Fruit fly (Drosophila melanogaster): ENCODE results near the gene CG8927.

Gene CG8927

dm6 chr3R:16210808-16211578 lies 30.2 kb downstream of the CG8927 start (continued):
- TF ChIP-seq CG18764 (GFP tag; optimal IDR thresholded peaks at IDR 0.05) = no peak
- no peak for TF ChIP-seq bowl (GFP tag; IDR thresholded peaks at IDR 0.05)
- no peak for TF ChIP-seq CG11085 (GFP tag; IDR thresholded peaks at IDR 0.05)
- TF ChIP-seq CG31224 (GFP tag; IDR thresholded peaks at IDR 0.05) = peak; percentile 46; the same call in 1 of the 2 replicates
- no peak for TF ChIP-seq inv (GFP tag; IDR thresholded peaks at IDR 0.05; ENCODE audit: partially characterized antibody)
- TF ChIP-seq exex (tag; optimal IDR thresholded peaks at IDR 0.05) = no peak
- no peak for TF ChIP-seq dati (GFP tag; IDR thresholded peaks at IDR 0.05)
- TF ChIP-seq CG18011 (GFP tag; optimal IDR thresholded peaks at IDR 0.05) = no peak
- TF ChIP-seq dmrt99B (tag; optimal IDR thresholded peaks at IDR 0.05) = no peak
- no peak for TF ChIP-seq Atf3 (GFP tag; optimal IDR thresholded peaks at IDR 0.05)
- TF ChIP-seq hb (GFP tag; IDR thresholded peaks at IDR 0.05; ENCODE audit: partially characterized antibody) = no peak
- peak; percentile 13 for TF ChIP-seq CG18599 (GFP tag; optimal IDR thresholded peaks at IDR 0.05)
- TF ChIP-seq CG13775 (GFP tag; optimal IDR thresholded peaks at IDR 0.05) = no peak
- no peak for TF ChIP-seq CG17612 (GFP tag; IDR thresholded peaks at IDR 0.05)
- TF ChIP-seq Blimp-1 (GFP tag; optimal IDR thresholded peaks at IDR 0.05) = no peak
- no peak for TF ChIP-seq ac (GFP tag; optimal IDR thresholded peaks at IDR 0.05)
- no peak for TF ChIP-seq CG7357 (GFP tag; IDR thresholded peaks at IDR 0.05)
- no peak for TF ChIP-seq CG6654 (GFP tag; optimal IDR thresholded peaks at IDR 0.05)
- peak; percentile 28 for TF ChIP-seq sd (tag; optimal IDR thresholded peaks at IDR 0.05)
- no peak for TF ChIP-seq Antp (GFP tag; optimal IDR thresholded peaks at IDR 0.05)
- TF ChIP-seq lab (GFP tag; optimal IDR thresholded peaks at IDR 0.05) = peak; percentile 32
- no peak for TF ChIP-seq CG7745 (tag; optimal IDR thresholded peaks at IDR 0.05)
- no peak for TF ChIP-seq Sin3A (optimal IDR thresholded peaks at IDR 0.05)
- no peak for TF ChIP-seq pfk (GFP tag; optimal IDR thresholded peaks at IDR 0.05)
- TF ChIP-seq fd3F (GFP tag; optimal IDR thresholded peaks at IDR 0.05) = no peak
- no peak for TF ChIP-seq Bgb (GFP tag; IDR thresholded peaks at IDR 0.05; ENCODE audit: partially characterized antibody)
- TF ChIP-seq vvl (GFP tag; IDR thresholded peaks at IDR 0.05) = no peak
- no peak for TF ChIP-seq Vsx1 (GFP tag; optimal IDR thresholded peaks at IDR 0.05)
- no peak for TF ChIP-seq corto (GFP tag; optimal IDR thresholded peaks at IDR 0.05)
- no peak for TF ChIP-seq CG4424 (GFP tag; optimal IDR thresholded peaks at IDR 0.05)
- no peak for TF ChIP-seq Bdp1 (GFP tag; optimal IDR thresholded peaks at IDR 0.05)
- TF ChIP-seq CG4730 (GFP tag; IDR thresholded peaks at IDR 0.05) = no peak
- TF ChIP-seq CG1602 (GFP tag; optimal IDR thresholded peaks at IDR 0.05) = no peak
- TF ChIP-seq CG16815 (GFP tag; optimal IDR thresholded peaks at IDR 0.05) = no peak
- no peak for TF ChIP-seq gcm2 (GFP tag; optimal IDR thresholded peaks at IDR 0.05)
- no peak for TF ChIP-seq CG12659 (GFP tag; optimal IDR thresholded peaks at IDR 0.05)
- no peak for TF ChIP-seq fd64A (GFP tag; optimal IDR thresholded peaks at IDR 0.05)
- no peak for TF ChIP-seq az2 (GFP tag; optimal IDR thresholded peaks at IDR 0.05)
- TF ChIP-seq nom (GFP tag; optimal IDR thresholded peaks at IDR 0.05) = peak; percentile 42
- TF ChIP-seq bsh (GFP tag; optimal IDR thresholded peaks at IDR 0.05) = no peak
- TF ChIP-seq danr (GFP tag; IDR thresholded peaks at IDR 0.05) = no peak
- no peak for TF ChIP-seq CG14710 (tag; optimal IDR thresholded peaks at IDR 0.05)
- 0 out of 3 replicates have a peak, but pooled peaks have one; percentile 30 for TF ChIP-seq ken (GFP tag; IDR thresholded peaks at IDR 0.05)
- no peak for TF ChIP-seq CG4404 (GFP tag; IDR thresholded peaks at IDR 0.05)
- TF ChIP-seq CG1603 (tag; optimal IDR thresholded peaks at IDR 0.05) = no peak
- no peak for TF ChIP-seq TFAM (GFP tag; optimal IDR thresholded peaks at IDR 0.05)
- TF ChIP-seq Mad (GFP tag; optimal IDR thresholded peaks at IDR 0.05) = no peak
- no peak for TF ChIP-seq CG12744 (GFP tag; optimal IDR thresholded peaks at IDR 0.05)
- peak; percentile 32; the same call in 1 of the 2 replicates for TF ChIP-seq CG32532 (GFP tag; IDR thresholded peaks at IDR 0.05)
